Fruit fly (Drosophila melanogaster) whole organism, embryonic: ENCODE results near the gene Cht6.
A peak's percentile ranks its signal among the peaks of the same experiment; 100 is the strongest.

Experiments
- CG10321 ChIP-seq: fragments of 200-800 bp; sonication (Bioruptor generic); IDR thresholded peaks from 2 replicates; pipeline ENCODE4 v1.3.6; 2022; ENCODE audit warnings: missing biosample characterization, missing genetic modification characterization
- CG10979 ChIP-seq: fragments of 200-800 bp; sonication (Bioruptor generic); optimal IDR thresholded peaks from 2 replicates; lab custom pipeline; 2018; ENCODE audit warnings: missing biosample characterization, mild to moderate bottlenecking, missing genetic modification characterization, moderate library complexity
- Hr78 ChIP-seq, 2 experiments: fragments of 200-800 bp in 1 of 2; fragments of >200 bp in 1 of 2; sonication (Bioruptor generic) in 1 of 2; optimal IDR thresholded peaks; 2 replicates each; lab custom pipeline; 2017 to 2019; ENCODE audit warnings: missing biosample characterization in 2 of 2, missing genetic modification characterization in 2 of 2, mild to moderate bottlenecking in 1 of 2, moderate library complexity in 1 of 2
- NK7.1 ChIP-seq: fragments of 200-800 bp; sonication (Bioruptor generic); optimal IDR thresholded peaks from 3 replicates; lab custom pipeline; 2016; ENCODE audit warnings: missing biosample characterization, missing genetic modification characterization
- ftz-f1 ChIP-seq: fragments of 200-800 bp; sonication (Bioruptor generic); optimal IDR thresholded peaks from 2 replicates; lab custom pipeline; 2016; ENCODE audit warnings: missing biosample characterization, missing genetic modification characterization
- gfzf ChIP-seq: fragments of 200-800 bp; sonication (Bioruptor generic); optimal IDR thresholded peaks from 2 replicates; lab custom pipeline; 2016; ENCODE audit warnings: missing biosample characterization, mild to moderate bottlenecking, missing genetic modification characterization, moderate library complexity
- grau ChIP-seq: fragments of 200-800 bp; optimal IDR thresholded peaks from 3 replicates; lab custom pipeline; 2019; ENCODE audit warnings: missing biosample characterization, mild to moderate bottlenecking, missing genetic modification characterization, moderate library complexity
- lola ChIP-seq, 3 experiments: fragments of >200 bp in 2 of 3; fragments of 200-800 bp in 1 of 3; sonication (Bioruptor generic) in 1 of 3; optimal IDR thresholded peaks; 2 replicates each; lab custom pipeline; 2017 to 2019; ENCODE audit warnings: missing biosample characterization in 3 of 3, missing genetic modification characterization in 3 of 3, mild to moderate bottlenecking in 1 of 3, moderate library complexity in 1 of 3
- luna ChIP-seq: fragments of 200-800 bp; sonication (Bioruptor generic); optimal IDR thresholded peaks from 2 replicates; lab custom pipeline; 2016; ENCODE audit warnings: missing biosample characterization, missing genetic modification characterization
- row ChIP-seq: fragments of 200-800 bp; sonication (Bioruptor generic); IDR thresholded peaks from 3 replicates; pipeline ENCODE4 v1.3.6; 2022; ENCODE audit warnings: missing biosample characterization, missing genetic modification characterization
- tll ChIP-seq, 2 experiments: fragments of 200-800 bp in 1 of 2; fragments of >200 bp in 1 of 2; sonication (Bioruptor generic) in 1 of 2; optimal IDR thresholded peaks; 2 replicates each; lab custom pipeline; 2017 to 2019; ENCODE audit warnings: missing biosample characterization in 2 of 2, missing genetic modification characterization in 2 of 2, mild to moderate bottlenecking in 1 of 2, moderate library complexity in 1 of 2
- ttk ChIP-seq: fragments of 200-800 bp; sonication (Bioruptor generic); IDR thresholded peaks from 2 replicates; pipeline ENCODE4 v2.1.2; 2022; ENCODE audit warnings: missing biosample characterization, missing genetic modification characterization

DNA sequence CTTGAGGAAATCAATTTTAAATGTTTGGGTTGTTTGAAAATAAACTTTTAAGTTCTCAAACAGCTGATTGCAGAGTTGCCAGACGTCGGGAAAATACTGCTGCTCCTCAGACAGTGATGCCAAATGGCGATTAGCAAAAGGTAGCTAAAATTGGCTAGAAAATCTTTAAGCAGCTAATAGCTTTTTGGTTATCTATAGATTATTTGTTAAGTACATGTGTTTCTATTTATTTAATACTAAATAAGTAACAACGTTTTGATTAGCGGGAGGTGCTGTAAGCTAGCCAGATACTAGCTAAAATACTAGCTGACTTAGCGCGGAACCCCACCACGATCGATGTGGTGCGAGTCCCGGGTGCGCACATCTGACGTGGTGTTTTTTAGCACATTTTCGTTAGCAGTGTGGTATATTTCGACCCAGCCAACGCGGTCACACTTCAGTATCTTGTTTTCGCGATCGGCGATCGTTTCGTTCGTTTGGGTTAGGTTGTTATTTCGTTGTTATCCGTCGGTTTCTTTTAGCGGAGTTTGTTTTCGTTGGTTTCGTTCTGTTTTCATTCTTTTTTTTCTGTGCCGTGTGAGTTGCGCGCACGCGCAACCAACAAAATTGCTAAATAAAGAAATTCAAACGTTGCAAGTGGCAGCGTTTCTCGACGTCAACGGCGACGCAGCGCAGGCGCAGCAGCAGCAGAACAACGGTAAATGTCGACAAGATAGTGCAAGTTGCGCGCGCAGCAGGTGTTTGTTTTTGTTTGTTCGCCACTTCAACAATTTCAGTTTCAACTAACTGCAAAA lies 69.6 kb downstream of the Cht6 start, which contains the start of the genes Naxe and RhoU:
- TF ChIP-seq CG10979 (tag; lab: Kevin White, UChicago) (no peak), Hr78 (GFP tag; optimal IDR thresholded peaks at IDR 0.05; lab: Kevin White, UChicago) (peak in 1 of 2 experiments; percentile 25), NK7.1 (GFP tag; lab: Kevin White, UChicago) (no peak), luna (no peak), lola (GFP tag; optimal IDR thresholded peaks at IDR 0.05; lab: Kevin White, UChicago) (peak in 1 of 3 experiments; percentile 30), ttk (GFP tag; lab: Robert Waterston, UW) (no peak), tll (GFP tag; optimal IDR thresholded peaks at IDR 0.05; lab: Kevin White, UChicago) (peak in 1 of 2 experiments; percentile 42), row (GFP tag; lab: Robert Waterston, UW) (peak; percentile 79), gfzf (peak; percentile 94), ftz-f1 (GFP tag; lab: Kevin White, UChicago) (no peak), CG10321 (GFP tag; lab: Robert Waterston, UW) (no peak), grau (tag; lab: Kevin White, UChicago) (peak; percentile 23)
